Worm (Caenorhabditis elegans) whole organism, L1 larva: ENCODE data around the gene fbxa-95.

Experiments
- alr-1 ChIP-seq: fragments of 200-800 bp; sonication (Bioruptor generic); optimal IDR thresholded peaks from 2 replicates; lab custom pipeline; 2018; ENCODE audit warnings: borderline replicate concordance, mild to moderate bottlenecking, missing genetic modification characterization, missing compliant biosample characterization
- blmp-1 ChIP-seq: fragments of 150-350 bp; optimal IDR thresholded peaks from 2 replicates; lab custom pipeline; 2014; ENCODE audit warnings: missing biosample characterization, missing genetic modification characterization
- ceh-82 ChIP-seq, 3 experiments: fragments of 150-350 bp in 1 of 3; sonication (generic microtip) in 2 of 3; optimal IDR thresholded peaks; 2 replicates each; lab custom pipeline; 2014 to 2017; ENCODE audit warnings: missing biosample characterization in 3 of 3, missing genetic modification characterization in 3 of 3
- dpl-1 ChIP-seq, 3 experiments: fragments of 150-350 bp in 2 of 3; sonication (generic microtip) in 1 of 3; optimal IDR thresholded peaks; 2 replicates each; lab custom pipeline; 2014 to 2017; ENCODE audit warnings: missing biosample characterization in 3 of 3, missing genetic modification characterization in 3 of 3, missing genetic modification reagents in 3 of 3
- lin-13 ChIP-seq: fragments of 150-350 bp; optimal IDR thresholded peaks from 2 replicates; lab custom pipeline; 2014; ENCODE audit warnings: missing biosample characterization, missing genetic modification reagents, missing genetic modification characterization
- lsy-2 ChIP-seq, 2 experiments: fragments of 150-350 bp; optimal IDR thresholded peaks; 2 replicates each; lab custom pipeline; 2014; ENCODE audit warnings: missing biosample characterization in 2 of 2, missing genetic modification characterization in 2 of 2
- snpc-4 ChIP-seq: fragments of 150-350 bp; optimal IDR thresholded peaks from 2 replicates; lab custom pipeline; 2014; ENCODE audit warnings: missing biosample characterization, missing genetic modification characterization
- vab-15 ChIP-seq: sonication (generic microtip); optimal IDR thresholded peaks from 2 replicates; lab custom pipeline; 2017; ENCODE audit warnings: missing genotype, mild to moderate bottlenecking, missing genetic modification characterization, missing compliant biosample characterization

DNA sequence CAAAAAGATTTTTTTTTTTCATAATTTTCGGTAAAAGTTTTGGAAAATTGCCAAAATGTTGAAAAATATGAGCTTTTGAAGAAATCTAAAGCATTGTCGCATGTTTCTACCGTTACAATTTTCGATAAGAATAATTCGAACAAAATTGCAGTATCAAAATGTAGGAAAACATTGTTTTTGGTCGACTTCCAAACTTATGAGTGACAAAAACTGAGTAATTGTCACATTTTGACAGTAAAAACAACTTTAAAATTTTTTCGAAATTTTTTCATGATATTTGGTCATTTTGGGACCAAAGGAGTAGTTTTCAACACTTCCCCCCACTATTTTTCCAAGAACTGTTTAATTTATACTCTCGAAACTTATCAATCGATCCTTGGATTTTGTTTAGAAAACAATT lies 23.3 kb downstream of the fbxa-95 start, which contains the start of gene fbxa-139:
- TF ChIP-seq dpl-1 (GFP tag; optimal IDR thresholded peaks at IDR 0.05; lab: Kevin White, UChicago): no peak
- TF ChIP-seq ceh-82 (tag; optimal IDR thresholded peaks at IDR 0.05; lab: Kevin White, UChicago): no peak
- TF ChIP-seq snpc-4 (tag; lab: Kevin White, UChicago): no peak
- TF ChIP-seq vab-15: no peak
- TF ChIP-seq alr-1 (tag; lab: Kevin White, UChicago): no peak
- TF ChIP-seq lin-13 (GFP tag; lab: Kevin White, UChicago): no peak
- no peak for TF ChIP-seq lsy-2 (tag; optimal IDR thresholded peaks at IDR 0.05; lab: Kevin White, UChicago)
- no peak for TF ChIP-seq blmp-1 (tag; lab: Kevin White, UChicago)
